Worm (Caenorhabditis elegans) whole organism, late embryonic: Measurements from ENCODE around the gene nspb-9.

ENCODE experiments used
- ama-1 ChIP-seq: fragments of 150-350 bp; optimal IDR thresholded peaks from 2 replicates; lab custom pipeline; 2014
- ceh-2 ChIP-seq: sonication (generic microtip); optimal IDR thresholded peaks from 2 replicates; lab custom pipeline; 2016; ENCODE audit warnings: missing genotype, missing genetic modification characterization, missing compliant biosample characterization
- ceh-31 ChIP-seq: sonication (generic microtip); optimal IDR thresholded peaks from 2 replicates; lab custom pipeline; 2016; ENCODE audit warnings: missing genetic modification characterization, missing compliant biosample characterization
- ceh-34 ChIP-seq: sonication (generic microtip); optimal IDR thresholded peaks from 2 replicates; lab custom pipeline; 2016; ENCODE audit warnings: mild to moderate bottlenecking, missing genetic modification characterization, missing compliant biosample characterization
- fkh-10 ChIP-seq: fragments of 150-350 bp; optimal IDR thresholded peaks from 2 replicates; lab custom pipeline; 2014; ENCODE audit warnings: missing biosample characterization, missing genetic modification reagents, missing genetic modification characterization
- hlh-30 ChIP-seq: sonication (generic microtip); optimal IDR thresholded peaks from 2 replicates; lab custom pipeline; 2017; ENCODE audit warnings: antibody characterized with exemption, missing genetic modification characterization, missing compliant biosample characterization; ENCODE audit not compliant: insufficient read depth
- lim-6 ChIP-seq: sonication (generic microtip); optimal IDR thresholded peaks from 2 replicates; lab custom pipeline; 2016; ENCODE audit warnings: missing genetic modification characterization, missing compliant biosample characterization
- lin-11 ChIP-seq: fragments of 200-800 bp; sonication (Bioruptor generic); optimal IDR thresholded peaks from 2 replicates; lab custom pipeline; 2018; ENCODE audit warnings: mild to moderate bottlenecking, missing genetic modification characterization, missing compliant biosample characterization
- nfya-1 ChIP-seq: sonication (generic microtip); optimal IDR thresholded peaks from 2 replicates; lab custom pipeline; 2017; ENCODE audit warnings: missing genetic modification characterization, mild to moderate bottlenecking, missing compliant biosample characterization, antibody characterized with exemption, moderate library complexity
- ref-2 ChIP-seq: sonication (generic microtip); optimal IDR thresholded peaks from 2 replicates; lab custom pipeline; 2016; ENCODE audit warnings: missing genetic modification characterization, missing compliant biosample characterization
- syd-9 ChIP-seq: sonication (generic microtip); optimal IDR thresholded peaks from 2 replicates; lab custom pipeline; 2016; ENCODE audit warnings: mild to moderate bottlenecking, missing genetic modification characterization, moderate library complexity, missing compliant biosample characterization

- TF ChIP-seq syd-9: no peak
- no peak for TF ChIP-seq ceh-2
- no peak for TF ChIP-seq ceh-34
- no peak for TF ChIP-seq lim-6 (tag; lab: Kevin White, UChicago)
- no peak for TF ChIP-seq fkh-10 (GFP tag; lab: Kevin White, UChicago)
- TF ChIP-seq lin-11 (tag; lab: Kevin White, UChicago): no peak
- no peak for TF ChIP-seq ceh-31 (tag; lab: Kevin White, UChicago)
- TF ChIP-seq nfya-1 (tag; lab: Kevin White, UChicago): no peak
- TF ChIP-seq ama-1: no peak
- TF ChIP-seq ref-2 (tag; lab: Kevin White, UChicago): no peak
- TF ChIP-seq hlh-30 (tag; lab: Kevin White, UChicago): no peak
These were observed at the start of gene nspb-9, which contains the start of gene nspb-8 for ce11 chrII:14580549-14580948.
